Worm (Caenorhabditis elegans): ENCODE data around the gene C16A11.2.

The C16A11.2 gene

DNA sequence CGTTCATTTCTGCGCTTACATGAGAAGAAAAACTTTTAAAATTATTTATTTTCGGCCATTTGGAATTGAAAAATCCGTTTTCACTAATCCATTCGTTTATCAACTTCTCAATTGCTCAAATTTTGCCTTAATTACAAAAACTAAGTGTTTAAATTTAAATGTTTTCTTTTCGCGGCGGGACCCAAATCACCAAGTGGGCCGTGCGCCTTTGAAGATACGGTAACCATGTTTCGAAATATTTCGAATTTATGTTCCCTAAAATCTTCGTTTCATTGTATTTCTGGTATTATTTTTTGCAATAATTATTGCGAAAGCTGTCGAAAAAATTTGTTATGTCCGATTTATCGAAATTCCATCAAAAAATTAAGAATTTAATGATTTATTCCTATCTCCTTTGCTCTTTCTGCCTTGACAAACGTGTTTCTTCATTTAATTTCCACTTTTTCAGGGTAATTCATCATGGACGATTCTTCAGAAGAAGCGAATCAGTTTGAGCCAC lies 11.4 kb upstream of the C16A11.2 start, which contains the start of gene C16A11.4 (continued):
- no peak for TF ChIP-seq Y95B8A.8 (GFP tag; IDR thresholded peaks at IDR 0.05)
- TF ChIP-seq ztf-6 (GFP tag; IDR thresholded peaks at IDR 0.05): no peak
- TF ChIP-seq ztf-22 (GFP tag; optimal IDR thresholded peaks at IDR 0.05): no peak
- no peak for TF ChIP-seq C17E4.6 (GFP tag; IDR thresholded peaks at IDR 0.05)
- TF ChIP-seq chd-7 (tag; optimal IDR thresholded peaks at IDR 0.05): no peak
- peak; percentile 41 for TF ChIP-seq efl-1 (GFP tag; optimal IDR thresholded peaks at IDR 0.05)
- no peak for TF ChIP-seq T26A5.8 (tag; optimal IDR thresholded peaks at IDR 0.05)
- TF ChIP-seq ekl-4 (GFP tag; IDR thresholded peaks at IDR 0.05): no peak
- TF ChIP-seq ztf-28 (GFP tag; IDR thresholded peaks at IDR 0.05): no peak
- no peak for TF ChIP-seq snpc-4 (GFP tag; optimal IDR thresholded peaks at IDR 0.05)
- TF ChIP-seq snpc-4 (tag; optimal IDR thresholded peaks at IDR 0.05): peak in 1 of 4 experiments; percentile 33
- TF ChIP-seq egrh-3 (GFP tag; IDR thresholded peaks at IDR 0.05): no peak
- no peak for TF ChIP-seq C06A6.2 (GFP tag; conservative IDR thresholded peaks at IDR 0.05)
- no peak for TF ChIP-seq akir-1 (GFP tag; optimal IDR thresholded peaks at IDR 0.05)
- no peak for TF ChIP-seq attf-5 (GFP tag; optimal IDR thresholded peaks at IDR 0.05)
- TF ChIP-seq pbrm-1 (GFP tag; IDR thresholded peaks at IDR 0.05): no peak
- TF ChIP-seq ccch-3 (GFP tag; optimal IDR thresholded peaks at IDR 0.05): no peak
- TF ChIP-seq bed-2 (GFP tag; IDR thresholded peaks at IDR 0.05): no peak
- peak; percentile 38 for TF ChIP-seq snpc-1.3 (tag; optimal IDR thresholded peaks at IDR 0.05; ENCODE audit: insufficient read depth)
- TF ChIP-seq F57A8.1 (GFP tag; optimal IDR thresholded peaks at IDR 0.05): no peak
- TF ChIP-seq ets-4 (GFP tag; optimal IDR thresholded peaks at IDR 0.05): no peak
- no peak for TF ChIP-seq Y56A3A.18 (GFP tag; IDR thresholded peaks at IDR 0.05)
- TF ChIP-seq attf-6 (GFP tag; IDR thresholded peaks at IDR 0.05): no peak
- TF ChIP-seq ztf-3 (GFP tag; optimal IDR thresholded peaks at IDR 0.05): no peak
- no peak for TF ChIP-seq ztf-18 (tag; optimal IDR thresholded peaks at IDR 0.05)
- TF ChIP-seq nhr-90 (tag; optimal IDR thresholded peaks at IDR 0.05): no peak
- no peak for TF ChIP-seq nhr-80 (tag; optimal IDR thresholded peaks at IDR 0.05)
- TF ChIP-seq zim-3 (tag; optimal IDR thresholded peaks at IDR 0.05): no peak
- TF ChIP-seq lin-40 (tag; optimal IDR thresholded peaks at IDR 0.05): no peak
- no peak for TF ChIP-seq madf-10 (tag; optimal IDR thresholded peaks at IDR 0.05)
- no peak for TF ChIP-seq let-526 (GFP tag; IDR thresholded peaks at IDR 0.05)
- TF ChIP-seq snpc-3.4 (tag; optimal IDR thresholded peaks at IDR 0.05): peak; percentile 70
- no peak for TF ChIP-seq bed-1 (GFP tag; IDR thresholded peaks at IDR 0.05)
- TF ChIP-seq zfh-2 (GFP tag; conservative IDR thresholded peaks at IDR 0.05): no peak
- no peak for TF ChIP-seq ztf-25 (GFP tag; IDR thresholded peaks at IDR 0.05)
- no peak for TF ChIP-seq F22D6.2 (tag; optimal IDR thresholded peaks at IDR 0.05)
- TF ChIP-seq hrde-1 (tag; optimal IDR thresholded peaks at IDR 0.05; ENCODE audit: borderline replicate concordance): no peak
- TF ChIP-seq mel-28 (tag; optimal IDR thresholded peaks at IDR 0.05; ENCODE audit: borderline replicate concordance): no peak
- peak; percentile 30; the same call in 1 of the 2 replicates for TF ChIP-seq D2030.7 (GFP tag; IDR thresholded peaks at IDR 0.05)
- TF ChIP-seq mes-4 (tag; optimal IDR thresholded peaks at IDR 0.05): no peak
- TF ChIP-seq lin-26 (GFP tag; IDR thresholded peaks at IDR 0.05): no peak
- no peak for TF ChIP-seq F10E7.11 (tag; optimal IDR thresholded peaks at IDR 0.05)
- no peak for TF ChIP-seq somi-1 (GFP tag; optimal IDR thresholded peaks at IDR 0.05)
- TF ChIP-seq unc-62 (GFP tag; optimal IDR thresholded peaks at IDR 0.05): no peak
- no peak for TF ChIP-seq K12H6.12 (tag; optimal IDR thresholded peaks at IDR 0.05)
- peak; percentile 87 for TF ChIP-seq xnd-1 (tag; optimal IDR thresholded peaks at IDR 0.05)
- no peak for TF ChIP-seq atf-7 (tag; optimal IDR thresholded peaks at IDR 0.05)
- TF ChIP-seq lsl-1 (GFP tag; optimal IDR thresholded peaks at IDR 0.05): peak; percentile 84
- no peak for TF ChIP-seq ceh-58 (GFP tag; IDR thresholded peaks at IDR 0.05)
- TF ChIP-seq hsf-1 (GFP tag; IDR thresholded peaks at IDR 0.05): no peak

Data from whole organism, young adult.